Fruit fly (Drosophila melanogaster) whole organism, prepupa: ENCODE data around the gene CG7201.

Experiments used
- CG10669 ChIP-seq: fragments of 200-800 bp; sonication (Bioruptor generic); optimal IDR thresholded peaks from 3 replicates; lab custom pipeline; 2018; ENCODE audit warnings: missing biosample characterization, mild to moderate bottlenecking, missing genetic modification characterization, moderate library complexity
- CG6792 ChIP-seq: fragments of 200-800 bp; sonication (Bioruptor generic); optimal IDR thresholded peaks from 3 replicates; lab custom pipeline; 2016; ENCODE audit warnings: missing biosample characterization, missing genetic modification characterization
- CG6808 ChIP-seq: fragments of 200-800 bp; sonication (Bioruptor generic); optimal IDR thresholded peaks from 3 replicates; lab custom pipeline; 2017; ENCODE audit warnings: missing biosample characterization, missing genetic modification characterization, mild to moderate bottlenecking, moderate library complexity, missing genetic modification reagents
- CG9139 ChIP-seq: fragments of 200-800 bp; sonication (Bioruptor generic); optimal IDR thresholded peaks from 3 replicates; lab custom pipeline; 2017; ENCODE audit warnings: missing biosample characterization, mild to moderate bottlenecking, missing genetic modification characterization
- Gug ChIP-seq: fragments of 200-800 bp; sonication (Bioruptor generic); IDR thresholded peaks from 2 replicates; pipeline ENCODE4 v1.3.6; 2022; ENCODE audit warnings: missing biosample characterization, missing genetic modification characterization
- Hr4 ChIP-seq: fragments of 200-800 bp; sonication (Bioruptor generic); optimal IDR thresholded peaks from 3 replicates; lab custom pipeline; 2016; ENCODE audit warnings: missing biosample characterization, missing genetic modification characterization
- Lpt ChIP-seq: fragments of 200-800 bp; sonication (Bioruptor generic); optimal IDR thresholded peaks from 3 replicates; lab custom pipeline; 2016; ENCODE audit warnings: missing biosample characterization, missing genetic modification characterization
- cyc ChIP-seq: fragments of 200-800 bp; sonication (Bioruptor generic); optimal IDR thresholded peaks from 3 replicates; lab custom pipeline; 2016; ENCODE audit warnings: missing biosample characterization, missing genetic modification characterization
- fd59A ChIP-seq: fragments of 200-800 bp; sonication (Bioruptor generic); optimal IDR thresholded peaks from 2 replicates; lab custom pipeline; 2017; ENCODE audit warnings: missing biosample characterization, mild to moderate bottlenecking, missing genetic modification characterization, missing genetic modification reagents
- lz ChIP-seq: fragments of 200-800 bp; sonication (Bioruptor generic); optimal IDR thresholded peaks from 3 replicates; lab custom pipeline; 2016; ENCODE audit warnings: missing biosample characterization, missing genetic modification characterization
- topi ChIP-seq: fragments of 200-800 bp; sonication (Bioruptor generic); optimal IDR thresholded peaks from 3 replicates; lab custom pipeline; 2016; ENCODE audit warnings: missing biosample characterization, missing genetic modification characterization

DNA sequence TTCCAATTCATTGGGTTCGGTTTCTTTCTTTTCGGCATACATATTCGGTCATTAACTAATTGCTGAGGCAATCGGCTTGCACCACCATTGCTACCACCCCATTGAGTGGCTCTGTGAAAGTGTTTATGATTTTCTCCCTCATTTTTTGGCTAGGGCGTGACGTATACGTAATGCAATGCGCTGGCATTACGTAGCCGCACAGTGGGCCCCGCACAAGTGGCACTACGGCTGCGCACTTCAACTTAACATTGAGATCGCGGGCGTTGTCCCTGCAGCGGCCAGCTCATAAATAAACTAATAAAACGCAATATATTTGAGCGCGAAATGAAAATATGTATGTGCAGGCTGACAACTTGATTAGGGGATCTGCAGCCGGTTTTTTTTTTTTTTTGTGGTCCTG lies 36.3 kb upstream of the CG7201 start:
- TF ChIP-seq CG9139 (GFP tag; lab: Kevin White, UChicago) (no peak), fd59A (GFP tag; lab: Kevin White, UChicago) (no peak), CG6792 (no peak), CG6808 (no peak), Lpt (no peak), Gug (no peak), lz (no peak), CG10669 (no peak), cyc (GFP tag; lab: Kevin White, UChicago) (no peak), Hr4 (GFP tag; lab: Kevin White, UChicago) (no peak), topi (GFP tag; lab: Kevin White, UChicago) (no peak)
